Fruit fly (Drosophila melanogaster): ENCODE measurements around the gene CG15414.

- no peak for TF ChIP-seq CTCF (optimal IDR thresholded peaks at IDR 0.05)
- no peak for TF ChIP-seq CG8478 (optimal IDR thresholded peaks at IDR 0.05)
Measured at dm6 chr2L:3479697-3480442, 11.0 kb downstream of the CG15414 start.

Data from S2 (cell line).